Fruit fly (Drosophila melanogaster) Kc167 (cell line): Measurements from ENCODE around the gene Obp19c.

ENCODE experiments used
- Myc ChIP-seq: fragments of >200 bp; optimal IDR thresholded peaks from 2 replicates; lab custom pipeline; 2017; ENCODE audit warnings: missing external identifiers
- Sin3A ChIP-seq: fragments of >200 bp; optimal IDR thresholded peaks from 2 replicates; lab custom pipeline; 2018; ENCODE audit warnings: missing external identifiers
- insv ChIP-seq: fragments of >200 bp; optimal IDR thresholded peaks from 3 replicates; lab custom pipeline; 2018; ENCODE audit warnings: missing external identifiers
- psq ChIP-seq: fragments of >200 bp; optimal IDR thresholded peaks from 2 replicates; lab custom pipeline; 2017; ENCODE audit warnings: missing external identifiers
- ttk ChIP-seq: sonication (Bioruptor generic); optimal IDR thresholded peaks from 2 replicates; lab custom pipeline; 2017; ENCODE audit warnings: missing external identifiers

dm6 chrX:20466382-20466928, 47.7 kb upstream of the Obp19c start:
- no peak for TF ChIP-seq Myc (lab: Kevin White, UChicago)
- no peak for TF ChIP-seq Sin3A
- no peak for TF ChIP-seq psq (lab: Kevin White, UChicago)
- TF ChIP-seq ttk (lab: Kevin White, UChicago): no peak
- TF ChIP-seq insv (lab: Kevin White, UChicago): no peak
